Worm (Caenorhabditis elegans) whole organism, L2 larva: ENCODE measurements around the gene srv-32.

Experiments used
- R02D3.7 ChIP-seq: fragments of 150-350 bp; optimal IDR thresholded peaks from 2 replicates; lab custom pipeline; 2014; ENCODE audit warnings: missing biosample characterization, missing genetic modification characterization
- lin-11 ChIP-seq: fragments of 150-350 bp; sonication (generic microtip); optimal IDR thresholded peaks from 2 replicates; lab custom pipeline; 2014; ENCODE audit warnings: missing biosample characterization, missing genetic modification characterization, inconsistent platforms, mixed read lengths
- lin-39 ChIP-seq: fragments of 150-350 bp; optimal IDR thresholded peaks from 2 replicates; lab custom pipeline; 2014; ENCODE audit warnings: missing biosample characterization, missing genetic modification reagents, missing genetic modification characterization

ce11 chrIV:6290741-6291140 is 8.7 kb upstream of the srv-32 start, which contains the start of gene srv-24:
- TF ChIP-seq lin-11 (no peak), R02D3.7 (tag; lab: Kevin White, UChicago) (no peak), lin-39 (no peak)
